Worm (Caenorhabditis elegans) whole organism, mixed stage, embryonic: ENCODE results near the gene sre-32.

Experiments
- ceh-39 ChIP-seq: fragments of 150-350 bp; optimal IDR thresholded peaks from 2 replicates; lab custom pipeline; 2014; ENCODE audit warnings: missing biosample characterization, missing genetic modification characterization
- ces-1 ChIP-seq: fragments of 150-350 bp; optimal IDR thresholded peaks from 2 replicates; lab custom pipeline; 2014; ENCODE audit warnings: missing biosample characterization, missing genetic modification reagents, missing genetic modification characterization
- elt-1 ChIP-seq: sonication (generic microtip); optimal IDR thresholded peaks from 2 replicates; lab custom pipeline; 2017; ENCODE audit warnings: missing genetic modification characterization, mild to moderate bottlenecking, missing compliant biosample characterization, antibody characterized with exemption, moderate library complexity, borderline replicate concordance; ENCODE audit not compliant: insufficient read depth
- ham-2 ChIP-seq: fragments of 200-800 bp; sonication (Bioruptor generic); optimal IDR thresholded peaks from 2 replicates; lab custom pipeline; 2018; ENCODE audit warnings: mild to moderate bottlenecking, missing genetic modification characterization, missing compliant biosample characterization
- lin-13 ChIP-seq: fragments of 150-350 bp; optimal IDR thresholded peaks from 2 replicates; lab custom pipeline; 2014; ENCODE audit warnings: missing biosample characterization, missing genetic modification characterization
- lsy-2 ChIP-seq: fragments of 150-350 bp; optimal IDR thresholded peaks from 2 replicates; lab custom pipeline; 2014; ENCODE audit warnings: missing biosample characterization, missing genetic modification characterization
- mls-2 ChIP-seq: sonication (generic microtip); optimal IDR thresholded peaks from 2 replicates; lab custom pipeline; 2016; ENCODE audit warnings: mild to moderate bottlenecking, missing genetic modification characterization, moderate library complexity, missing compliant biosample characterization
- nhr-28 ChIP-seq: fragments of 150-350 bp; optimal IDR thresholded peaks from 2 replicates; lab custom pipeline; 2014; ENCODE audit warnings: missing biosample characterization, missing genetic modification characterization
- snpc-4 ChIP-seq: fragments of 150-350 bp; optimal IDR thresholded peaks from 2 replicates; lab custom pipeline; 2014; ENCODE audit warnings: missing biosample characterization, missing genetic modification characterization
- unc-39 ChIP-seq: fragments of 150-350 bp; optimal IDR thresholded peaks from 2 replicates; lab custom pipeline; 2014; ENCODE audit warnings: missing biosample characterization, missing genetic modification characterization
- unc-62 ChIP-seq: fragments of 150-350 bp; optimal IDR thresholded peaks from 2 replicates; lab custom pipeline; 2014; ENCODE audit warnings: missing biosample characterization, missing genetic modification reagents, missing genetic modification characterization
- ztf-11 ChIP-seq: fragments of 150-350 bp; optimal IDR thresholded peaks from 2 replicates; lab custom pipeline; 2014; ENCODE audit warnings: missing biosample characterization, missing genetic modification characterization

DNA sequence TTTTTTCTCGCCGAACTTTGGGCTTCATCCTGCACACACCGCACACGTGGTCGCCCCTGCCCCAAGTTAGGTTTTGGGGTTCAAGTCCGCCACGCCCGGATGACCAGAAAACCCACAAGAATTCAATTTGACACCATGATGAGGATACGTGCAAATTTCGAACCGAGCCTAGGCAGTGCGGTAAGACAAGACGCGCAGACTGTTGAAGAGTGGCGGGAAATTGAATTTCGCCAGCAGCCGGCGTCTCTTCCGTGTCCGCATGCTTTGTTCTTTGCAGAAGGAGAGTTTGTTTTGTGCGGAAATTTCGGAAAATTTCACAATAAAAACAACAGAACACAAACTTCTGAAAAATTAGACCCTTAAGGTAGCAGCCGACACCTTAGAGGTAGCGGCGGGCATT, 43.4 kb upstream of the sre-32 start:
- TF ChIP-seq mls-2 = no peak
- no peak for TF ChIP-seq unc-39 (tag; lab: Kevin White, UChicago)
- no peak for TF ChIP-seq ceh-39 (tag; lab: Kevin White, UChicago)
- no peak for TF ChIP-seq nhr-28 (tag; lab: Kevin White, UChicago)
- TF ChIP-seq snpc-4 (tag; lab: Kevin White, UChicago) = no peak
- TF ChIP-seq ztf-11 (tag; lab: Kevin White, UChicago) = no peak
- no peak for TF ChIP-seq unc-62 (GFP tag; lab: Kevin White, UChicago)
- TF ChIP-seq lsy-2 = no peak
- TF ChIP-seq ham-2 (GFP tag; lab: Kevin White, UChicago) = no peak
- peak; percentile 91 for TF ChIP-seq ces-1 (GFP tag; lab: Kevin White, UChicago)
- no peak for TF ChIP-seq lin-13 (tag; lab: Kevin White, UChicago)
- TF ChIP-seq elt-1 (tag; lab: Kevin White, UChicago) = no peak
